Worm (Caenorhabditis elegans) whole organism, L4 larva: ENCODE data around the gene AC3.5.

Experiments
- F10B5.3 ChIP-seq: sonication (generic microtip); optimal IDR thresholded peaks from 2 replicates; lab custom pipeline; 2016; ENCODE audit warnings: mild to moderate bottlenecking, missing genetic modification characterization, missing compliant biosample characterization
- F49E8.2 ChIP-seq: sonication (generic microtip); optimal IDR thresholded peaks from 2 replicates; lab custom pipeline; 2016; ENCODE audit warnings: missing compliant biosample characterization, mild to moderate bottlenecking, missing genetic modification characterization, borderline replicate concordance
- ZK337.2 ChIP-seq: fragments of 200-800 bp; sonication (Bioruptor generic); IDR thresholded peaks from 2 replicates; pipeline ENCODE4 v1.3.6; 2022; ENCODE audit warnings: missing genetic modification reagents, missing genetic modification characterization, missing compliant biosample characterization
- ZK546.5 ChIP-seq, 2 experiments: sonication (generic microtip); optimal IDR thresholded peaks; 2 replicates each; lab custom pipeline; 2017; ENCODE audit warnings: missing biosample characterization in 2 of 2, missing genetic modification characterization in 2 of 2
- ceh-44 ChIP-seq: fragments of 200-800 bp; sonication (Bioruptor generic); IDR thresholded peaks from 2 replicates; pipeline ENCODE4 v1.3.6; 2022; ENCODE audit warnings: missing genetic modification reagents, missing genetic modification characterization, missing compliant biosample characterization
- ceh-62 ChIP-seq: sonication (generic microtip); optimal IDR thresholded peaks from 2 replicates; lab custom pipeline; 2017; ENCODE audit warnings: missing biosample characterization, missing genetic modification characterization
- ctbp-1 ChIP-seq: fragments of 200-800 bp; sonication (Bioruptor generic); IDR thresholded peaks from 2 replicates; pipeline ENCODE4 v1.3.6; 2022; ENCODE audit warnings: missing genetic modification reagents, missing genetic modification characterization, missing compliant biosample characterization
- dmd-8 ChIP-seq: fragments of 200-800 bp; sonication (Bioruptor generic); IDR thresholded peaks from 2 replicates; pipeline ENCODE4 v1.3.6; 2022; ENCODE audit warnings: missing genetic modification characterization, missing compliant biosample characterization
- dmd-9 ChIP-seq: fragments of 200-800 bp; sonication (Bioruptor generic); IDR thresholded peaks from 2 replicates; pipeline ENCODE4 v1.3.6; 2022; ENCODE audit warnings: missing genetic modification reagents, missing genetic modification characterization, missing compliant biosample characterization
- dpl-1 ChIP-seq: fragments of 150-350 bp; optimal IDR thresholded peaks from 2 replicates; lab custom pipeline; 2014; ENCODE audit warnings: missing biosample characterization, missing genetic modification reagents, missing genetic modification characterization
- duxl-1 ChIP-seq: sonication (generic microtip); optimal IDR thresholded peaks from 2 replicates; lab custom pipeline; 2016; ENCODE audit warnings: mild to moderate bottlenecking, missing genetic modification characterization, moderate library complexity, missing compliant biosample characterization; ENCODE audit not compliant: poor library complexity
- dve-1 ChIP-seq: sonication (generic microtip); optimal IDR thresholded peaks from 2 replicates; lab custom pipeline; 2017; ENCODE audit warnings: antibody characterized with exemption, mild to moderate bottlenecking, missing genetic modification characterization, missing compliant biosample characterization; ENCODE audit not compliant: insufficient read depth
- egl-27 ChIP-seq: sonication (generic microtip); optimal IDR thresholded peaks from 3 replicates; lab custom pipeline; 2017; ENCODE audit warnings: missing biosample characterization, missing genetic modification reagents, missing genetic modification characterization
- hif-1 ChIP-seq, 2 experiments: sonication (generic microtip); optimal IDR thresholded peaks; 2 replicates each; lab custom pipeline; 2016 to 2017; ENCODE audit warnings: missing compliant biosample characterization in 2 of 2, missing genetic modification characterization in 2 of 2, missing genetic modification reagents in 2 of 2, missing genotype in 2 of 2, mild to moderate bottlenecking in 1 of 2
- hlh-30 ChIP-seq: sonication (generic microtip); optimal IDR thresholded peaks from 2 replicates; lab custom pipeline; 2017; ENCODE audit warnings: antibody characterized with exemption, mild to moderate bottlenecking, missing genetic modification characterization, missing compliant biosample characterization; ENCODE audit not compliant: insufficient read depth
- hmg-1.1 ChIP-seq: fragments of 200-800 bp; sonication (Bioruptor generic); IDR thresholded peaks from 2 replicates; pipeline ENCODE4 v1.3.6; 2022; ENCODE audit warnings: missing genetic modification reagents, missing genetic modification characterization, missing compliant biosample characterization
- jun-1 ChIP-seq: fragments of 150-350 bp; optimal IDR thresholded peaks from 2 replicates; lab custom pipeline; 2014; ENCODE audit warnings: missing biosample characterization, missing genetic modification reagents, missing genetic modification characterization
- lim-7 ChIP-seq: fragments of 200-800 bp; sonication (Bioruptor generic); IDR thresholded peaks from 2 replicates; pipeline ENCODE4 v1.3.6; 2022; ENCODE audit warnings: missing genetic modification characterization, missing compliant biosample characterization
- lin-13 ChIP-seq: fragments of 150-350 bp; optimal IDR thresholded peaks from 2 replicates; lab custom pipeline; 2014; ENCODE audit warnings: missing biosample characterization, missing genetic modification reagents, missing genetic modification characterization
- lin-29 ChIP-seq: fragments of 200-800 bp; sonication (Bioruptor generic); IDR thresholded peaks from 2 replicates; pipeline ENCODE4 v1.3.6; 2022; ENCODE audit warnings: missing genetic modification reagents, missing genetic modification characterization, missing compliant biosample characterization
- lin-38 ChIP-seq: fragments of 200-800 bp; sonication (Bioruptor generic); IDR thresholded peaks from 2 replicates; pipeline ENCODE4 v1.3.6; 2022; ENCODE audit warnings: missing genetic modification reagents, missing genetic modification characterization, missing compliant biosample characterization
- madf-9 ChIP-seq: fragments of 200-800 bp; sonication (Bioruptor generic); conservative IDR thresholded peaks from 2 replicates; pipeline ENCODE4 v1.3.6; 2022; ENCODE audit warnings: missing genetic modification reagents, missing genetic modification characterization, missing compliant biosample characterization
- mdl-1 ChIP-seq, 2 experiments: fragments of 150-350 bp in 1 of 2; sonication (generic microtip) in 1 of 2; optimal IDR thresholded peaks; 2 replicates each; lab custom pipeline; 2014 to 2017; ENCODE audit warnings: missing biosample characterization in 2 of 2, missing genetic modification characterization in 2 of 2
- mep-1 ChIP-seq: fragments of 150-350 bp; sonication (generic microtip); optimal IDR thresholded peaks from 3 replicates; lab custom pipeline; 2014; ENCODE audit warnings: missing biosample characterization, missing genetic modification characterization
- mes-2 ChIP-seq: sonication (generic microtip); optimal IDR thresholded peaks from 2 replicates; lab custom pipeline; 2016; ENCODE audit warnings: missing genotype, mild to moderate bottlenecking, missing genetic modification characterization, missing compliant biosample characterization; ENCODE audit not compliant: poor library complexity, severe bottlenecking
- mxl-3 ChIP-seq: fragments of 200-800 bp; sonication (Bioruptor generic); optimal IDR thresholded peaks from 2 replicates; lab custom pipeline; 2018; ENCODE audit warnings: mild to moderate bottlenecking, missing genetic modification characterization, missing compliant biosample characterization
- nhr-25 ChIP-seq: sonication (generic microtip); optimal IDR thresholded peaks from 2 replicates; lab custom pipeline; 2017; ENCODE audit warnings: missing genetic modification characterization, mild to moderate bottlenecking, missing compliant biosample characterization, antibody characterized with exemption, moderate library complexity, borderline replicate concordance; ENCODE audit not compliant: insufficient read depth
- nhr-28 ChIP-seq: fragments of 150-350 bp; optimal IDR thresholded peaks from 2 replicates; lab custom pipeline; 2014; ENCODE audit warnings: missing biosample characterization, missing genetic modification characterization
- nhr-41 ChIP-seq: fragments of 200-800 bp; sonication (Bioruptor generic); IDR thresholded peaks from 2 replicates; pipeline ENCODE4 v1.3.6; 2022; ENCODE audit warnings: missing genetic modification reagents, missing genetic modification characterization, missing compliant biosample characterization
- nhr-48 ChIP-seq: sonication (generic microtip); optimal IDR thresholded peaks from 2 replicates; lab custom pipeline; 2016; ENCODE audit warnings: mild to moderate bottlenecking, missing genetic modification characterization, missing compliant biosample characterization
- nhr-6 ChIP-seq: fragments of 150-350 bp; optimal IDR thresholded peaks from 2 replicates; lab custom pipeline; 2014; ENCODE audit warnings: missing biosample characterization, missing genetic modification characterization
- nhr-76 ChIP-seq: fragments of 150-350 bp; optimal IDR thresholded peaks from 2 replicates; lab custom pipeline; 2014; ENCODE audit warnings: missing biosample characterization, missing genetic modification characterization
- nhr-77 ChIP-seq: fragments of 150-350 bp; optimal IDR thresholded peaks from 2 replicates; lab custom pipeline; 2014; ENCODE audit warnings: missing biosample characterization, missing genetic modification characterization
- pha-4 ChIP-seq, 2 experiments: fragments of 150-350 bp in 1 of 2; fragments of 200-800 bp in 1 of 2; sonication (Bioruptor generic) in 1 of 2; IDR thresholded peaks in 1 of 2; optimal IDR thresholded peaks in 1 of 2; 2 replicates each; pipeline versions ENCODE4 v1.3.6 to Lab custom; 2014 to 2022; ENCODE audit warnings: missing genetic modification characterization in 2 of 2, missing genetic modification reagents in 2 of 2, missing biosample characterization in 1 of 2, missing compliant biosample characterization in 1 of 2
- set-16 ChIP-seq: fragments of 200-800 bp; sonication (Bioruptor generic); IDR thresholded peaks from 2 replicates; pipeline ENCODE4 v1.3.6; 2022; ENCODE audit warnings: missing genetic modification reagents, missing genetic modification characterization, missing compliant biosample characterization
- snpc-1.2 ChIP-seq: fragments of 200-800 bp; sonication (Bioruptor generic); IDR thresholded peaks from 2 replicates; pipeline ENCODE4 v1.3.6; 2022; ENCODE audit warnings: missing genetic modification reagents, missing genetic modification characterization, missing compliant biosample characterization
- spr-1 ChIP-seq: sonication (generic microtip); optimal IDR thresholded peaks from 2 replicates; lab custom pipeline; 2016; ENCODE audit warnings: mild to moderate bottlenecking, missing genetic modification characterization, missing compliant biosample characterization
- unc-130 ChIP-seq: sonication (generic microtip); optimal IDR thresholded peaks from 2 replicates; lab custom pipeline; 2016; ENCODE audit warnings: missing genetic modification reagents, missing genetic modification characterization, missing compliant biosample characterization
- vab-7 ChIP-seq: fragments of 200-800 bp; sonication (Bioruptor generic); IDR thresholded peaks from 2 replicates; pipeline ENCODE4 v1.3.6; 2022; ENCODE audit warnings: missing genetic modification reagents, missing genetic modification characterization, missing compliant biosample characterization
- zfp-2 ChIP-seq: sonication (generic microtip); optimal IDR thresholded peaks from 2 replicates; lab custom pipeline; 2016; ENCODE audit warnings: mild to moderate bottlenecking, missing genetic modification characterization, missing compliant biosample characterization
- ztf-7 ChIP-seq: fragments of 150-350 bp; optimal IDR thresholded peaks from 2 replicates; lab custom pipeline; 2014; ENCODE audit warnings: missing biosample characterization, missing genetic modification characterization

The AC3.5 gene

DNA sequence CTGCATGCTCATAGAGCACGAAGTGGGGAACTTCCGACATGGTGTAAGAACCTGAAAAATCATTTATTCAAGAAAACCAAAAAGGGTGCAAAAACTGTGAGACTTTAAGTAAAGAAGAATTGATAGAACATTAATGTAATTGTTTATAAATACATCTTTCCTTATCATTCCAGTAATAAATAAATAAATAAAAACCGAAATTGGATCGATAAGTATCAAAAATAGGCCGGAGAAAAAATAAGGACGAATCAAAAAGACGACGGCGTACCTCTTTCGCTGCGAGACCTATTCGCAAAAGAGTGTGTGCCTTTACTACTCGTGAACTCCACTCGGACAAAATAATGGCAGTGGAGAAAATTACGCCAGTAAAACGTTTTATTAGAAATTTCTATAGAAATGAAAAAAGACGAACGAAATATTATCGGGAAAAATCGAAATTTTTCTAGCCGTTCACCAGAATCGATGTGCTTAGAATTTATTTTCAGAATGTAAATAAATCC is 35.3 kb upstream of the AC3.5 start, which contains the start of gene nol-56 (continued):
- no peak for TF ChIP-seq nhr-41
- peak; percentile 11 for TF ChIP-seq F49E8.2
- TF ChIP-seq pha-4 (GFP tag; IDR thresholded peaks at IDR 0.05; lab: Robert Waterston, UW): peak; percentile 65; the same call in 1 of the 2 replicates
- peak; percentile 32 for TF ChIP-seq pha-4 (tag; optimal IDR thresholded peaks at IDR 0.05; lab: Kevin White, UChicago)
- no peak for TF ChIP-seq ceh-44 (GFP tag; lab: Robert Waterston, UW)
- TF ChIP-seq F10B5.3: no peak
- TF ChIP-seq nhr-28 (tag; lab: Kevin White, UChicago): peak; percentile 60
- TF ChIP-seq nhr-25 (tag; lab: Kevin White, UChicago): peak; percentile 79
- TF ChIP-seq mes-2: peak; percentile 93
- TF ChIP-seq lin-38 (GFP tag; lab: Robert Waterston, UW): peak; percentile 74
- peak; percentile 71 for TF ChIP-seq nhr-77 (tag; lab: Kevin White, UChicago)
- TF ChIP-seq nhr-76: no peak
- no peak for TF ChIP-seq mxl-3 (GFP tag; lab: Kevin White, UChicago)
- TF ChIP-seq unc-130 (GFP tag; lab: Kevin White, UChicago): peak; percentile 64
- TF ChIP-seq lin-29 (GFP tag; lab: Robert Waterston, UW): no peak
- TF ChIP-seq mdl-1 (tag; optimal IDR thresholded peaks at IDR 0.05; lab: Kevin White, UChicago): peak in 1 of 2 experiments; percentile 36
- 0 out of 2 replicates have a peak, but pooled peaks have one; percentile 36 for TF ChIP-seq ctbp-1 (GFP tag; lab: Robert Waterston, UW)
- TF ChIP-seq egl-27 (tag; lab: Kevin White, UChicago): no peak
- peak; percentile 62 for TF ChIP-seq nhr-6 (tag; lab: Kevin White, UChicago)
- peak; percentile 52 for TF ChIP-seq spr-1
- peak; percentile 82 for TF ChIP-seq dve-1 (tag; lab: Kevin White, UChicago)
- no peak; the same call in 1 of the 2 replicates for TF ChIP-seq vab-7 (GFP tag; lab: Robert Waterston, UW)
- TF ChIP-seq ceh-62 (tag; lab: Kevin White, UChicago): no peak
- TF ChIP-seq set-16 (GFP tag; lab: Robert Waterston, UW): no peak
- peak; percentile 27 for TF ChIP-seq nhr-48 (tag; lab: Kevin White, UChicago)
- peak in 1 of 2 experiments; percentile 24 for TF ChIP-seq ZK546.5 (tag; optimal IDR thresholded peaks at IDR 0.05; lab: Kevin White, UChicago)
- TF ChIP-seq hmg-1.1 (GFP tag; lab: Robert Waterston, UW): peak; percentile 68
- peak; percentile 52 for TF ChIP-seq lin-13 (GFP tag; lab: Kevin White, UChicago)
- peak; percentile 87 for TF ChIP-seq mep-1 (tag; lab: Kevin White, UChicago)
- TF ChIP-seq lim-7 (GFP tag; lab: Robert Waterston, UW): no peak
- no peak for TF ChIP-seq madf-9 (GFP tag; lab: Robert Waterston, UW)
- no peak for TF ChIP-seq jun-1 (tag; lab: Kevin White, UChicago)
- peak; percentile 74; the same call in 1 of the 2 replicates for TF ChIP-seq ZK337.2 (GFP tag; lab: Robert Waterston, UW)
- peak; percentile 71 for TF ChIP-seq hlh-30 (tag; lab: Kevin White, UChicago)
- TF ChIP-seq hif-1 (tag; optimal IDR thresholded peaks at IDR 0.05; lab: Kevin White, UChicago): peak; percentile 10 to 58
- no peak for TF ChIP-seq dmd-8 (GFP tag; lab: Robert Waterston, UW)
- peak; percentile 62 for TF ChIP-seq ztf-7 (tag; lab: Kevin White, UChicago)
- peak; percentile 22 for TF ChIP-seq zfp-2 (tag; lab: Kevin White, UChicago)
- TF ChIP-seq dmd-9 (GFP tag; lab: Robert Waterston, UW): 0 out of 2 replicates have a peak, but pooled peaks have one; percentile 57
- peak; percentile 36 for TF ChIP-seq duxl-1
- TF ChIP-seq dpl-1 (GFP tag; lab: Kevin White, UChicago): peak; percentile 89
- TF ChIP-seq snpc-1.2 (GFP tag; lab: Robert Waterston, UW): no peak
